Worm (Caenorhabditis elegans): ENCODE data around the gene ptrg-1.

DNA sequence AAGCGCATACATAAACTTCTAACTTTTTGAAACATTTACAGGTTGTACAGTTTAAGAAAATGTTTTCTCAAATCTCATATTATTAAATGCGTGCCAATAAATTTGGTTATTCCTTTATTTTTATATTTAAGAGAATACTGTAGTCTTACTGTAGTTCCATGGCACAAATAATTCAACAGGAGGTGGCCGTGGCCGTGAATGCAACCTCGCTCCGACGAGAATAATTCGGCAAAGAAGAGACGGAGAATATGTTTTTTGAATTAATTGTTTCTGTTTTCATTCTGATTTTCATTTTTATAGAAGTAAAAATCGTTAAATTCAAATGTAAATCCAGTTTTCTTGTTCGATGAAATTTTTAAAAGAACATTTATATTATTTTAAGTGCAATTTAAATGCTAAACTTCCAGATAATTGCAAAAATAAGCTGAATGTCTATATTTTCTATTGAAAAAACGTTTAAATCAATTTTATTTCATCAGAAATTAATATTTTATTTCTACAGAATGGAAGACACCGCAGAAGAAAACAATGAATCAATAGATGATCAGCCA, 3.1 kb upstream of the ptrg-1 start, which contains the start of gene gon-4:
- TF ChIP-seq nhr-28 (tag; optimal IDR thresholded peaks at IDR 0.05): peak; percentile 63
- TF ChIP-seq F26F4.8 (GFP tag; conservative IDR thresholded peaks at IDR 0.05): no peak
- TF ChIP-seq unc-39 (tag; optimal IDR thresholded peaks at IDR 0.05): no peak
